Worm (Caenorhabditis elegans) whole organism, young adult: ENCODE results near the gene T19D2.3.

ENCODE experiments used
- B0261.1 ChIP-seq: sonication (generic microtip); optimal IDR thresholded peaks from 2 replicates; lab custom pipeline; 2016; ENCODE audit warnings: mild to moderate bottlenecking, missing genetic modification characterization, moderate library complexity, missing compliant biosample characterization
- C17E4.6 ChIP-seq: fragments of 200-800 bp; sonication (Bioruptor generic); IDR thresholded peaks from 2 replicates; pipeline ENCODE4 v1.3.6; 2022; ENCODE audit warnings: missing genetic modification reagents, missing genetic modification characterization, missing compliant biosample characterization
- D2030.7 ChIP-seq: fragments of 200-800 bp; sonication (Bioruptor generic); IDR thresholded peaks from 2 replicates; pipeline ENCODE4 v1.3.6; 2022; ENCODE audit warnings: missing genetic modification reagents, missing genetic modification characterization, missing compliant biosample characterization
- F37B4.10 ChIP-seq: fragments of 200-800 bp; sonication (Bioruptor generic); IDR thresholded peaks from 2 replicates; pipeline ENCODE4 v1.3.6; 2022; ENCODE audit warnings: missing genetic modification characterization, missing compliant biosample characterization
- F49E8.2 ChIP-seq: sonication (generic microtip); optimal IDR thresholded peaks from 3 replicates; lab custom pipeline; 2017; ENCODE audit warnings: missing genetic modification characterization, mild to moderate bottlenecking, missing compliant biosample characterization, antibody characterized with exemption, moderate library complexity; ENCODE audit not compliant: insufficient read depth
- F52B5.7 ChIP-seq: sonication (generic microtip); optimal IDR thresholded peaks from 2 replicates; lab custom pipeline; 2016; ENCODE audit warnings: mild to moderate bottlenecking, missing genetic modification characterization, missing compliant biosample characterization
- K12H6.12 ChIP-seq: fragments of 200-800 bp; sonication (Bioruptor generic); optimal IDR thresholded peaks from 2 replicates; lab custom pipeline; 2018; ENCODE audit warnings: mild to moderate bottlenecking, missing genetic modification characterization, missing compliant biosample characterization
- T26A5.8 ChIP-seq: sonication (generic microtip); optimal IDR thresholded peaks from 2 replicates; lab custom pipeline; 2016; ENCODE audit warnings: missing genetic modification characterization, missing compliant biosample characterization
- Y53G8AR.9 ChIP-seq: fragments of 200-800 bp; sonication (Bioruptor generic); conservative IDR thresholded peaks from 2 replicates; pipeline ENCODE4 v1.3.6; 2022; ENCODE audit warnings: missing genetic modification reagents, missing genetic modification characterization, missing compliant biosample characterization
- attf-3 ChIP-seq: fragments of 200-800 bp; sonication (Bioruptor generic); conservative IDR thresholded peaks from 2 replicates; pipeline ENCODE4 v1.3.6; 2022; ENCODE audit warnings: missing genetic modification reagents, missing genetic modification characterization, missing compliant biosample characterization
- ccch-3 ChIP-seq: fragments of 200-800 bp; sonication (Bioruptor generic); optimal IDR thresholded peaks from 2 replicates; lab custom pipeline; 2018; ENCODE audit warnings: mild to moderate bottlenecking, missing genetic modification characterization, missing compliant biosample characterization
- cebp-1 ChIP-seq, 2 experiments: fragments of 200-800 bp in 1 of 2; sonication (Bioruptor generic) in 1 of 2; sonication (generic microtip) in 1 of 2; IDR thresholded peaks in 1 of 2; optimal IDR thresholded peaks in 1 of 2; 2 replicates each; pipeline versions ENCODE4 v1.3.6 to Lab custom; 2017 to 2022; ENCODE audit warnings: missing compliant biosample characterization in 2 of 2, missing genetic modification characterization in 2 of 2, mild to moderate bottlenecking in 1 of 2, missing genetic modification reagents in 1 of 2, moderate library complexity in 1 of 2
- ceh-100 ChIP-seq: fragments of 200-800 bp; sonication (Bioruptor generic); IDR thresholded peaks from 2 replicates; pipeline ENCODE4 v1.3.6; 2022; ENCODE audit warnings: missing genetic modification reagents, missing genetic modification characterization, missing compliant biosample characterization
- ceh-58 ChIP-seq: fragments of 200-800 bp; sonication (Bioruptor generic); IDR thresholded peaks from 2 replicates; pipeline ENCODE4 v1.3.6; 2022; ENCODE audit warnings: missing genetic modification characterization, missing compliant biosample characterization
- chd-7 ChIP-seq: sonication (generic microtip); optimal IDR thresholded peaks from 2 replicates; lab custom pipeline; 2016; ENCODE audit warnings: mild to moderate bottlenecking, missing genetic modification characterization, moderate library complexity, missing compliant biosample characterization
- efl-1 ChIP-seq: fragments of 150-350 bp; optimal IDR thresholded peaks from 2 replicates; lab custom pipeline; 2014; ENCODE audit warnings: missing biosample characterization, missing genetic modification reagents, missing genetic modification characterization
- egrh-3 ChIP-seq: fragments of 200-800 bp; sonication (Bioruptor generic); IDR thresholded peaks from 2 replicates; pipeline ENCODE4 v1.3.6; 2022; ENCODE audit warnings: missing genetic modification reagents, missing genetic modification characterization, missing compliant biosample characterization
- ets-4 ChIP-seq: fragments of 200-800 bp; sonication (Bioruptor generic); optimal IDR thresholded peaks from 2 replicates; lab custom pipeline; 2018; ENCODE audit warnings: mild to moderate bottlenecking, missing genetic modification characterization, missing compliant biosample characterization
- gei-17 ChIP-seq: fragments of 200-800 bp; sonication (Bioruptor generic); optimal IDR thresholded peaks from 2 replicates; lab custom pipeline; 2018; ENCODE audit warnings: mild to moderate bottlenecking, missing genetic modification characterization, missing compliant biosample characterization
- hlh-12 ChIP-seq: sonication (generic microtip); optimal IDR thresholded peaks from 2 replicates; lab custom pipeline; 2016; ENCODE audit warnings: missing genetic modification characterization, missing compliant biosample characterization
- hmg-1.2 ChIP-seq: fragments of 200-800 bp; sonication (Bioruptor generic); IDR thresholded peaks from 2 replicates; pipeline ENCODE4 v1.3.6; 2022; ENCODE audit warnings: missing genetic modification reagents, missing genetic modification characterization, missing compliant biosample characterization
- hsf-1 ChIP-seq: fragments of 200-800 bp; sonication (Bioruptor generic); IDR thresholded peaks from 2 replicates; pipeline ENCODE4 v1.3.6; 2022; ENCODE audit warnings: missing genetic modification reagents, missing genetic modification characterization, missing compliant biosample characterization
- lir-1 ChIP-seq: fragments of 200-800 bp; sonication (Bioruptor generic); conservative IDR thresholded peaks from 2 replicates; pipeline ENCODE4 v1.3.6; 2022; ENCODE audit warnings: missing genetic modification reagents, missing genetic modification characterization, missing compliant biosample characterization
- lsl-1 ChIP-seq: fragments of 200-800 bp; sonication (Bioruptor generic); optimal IDR thresholded peaks from 2 replicates; lab custom pipeline; 2018; ENCODE audit warnings: mild to moderate bottlenecking, missing genetic modification characterization, moderate library complexity, missing compliant biosample characterization
- mcd-1 ChIP-seq: fragments of 200-800 bp; sonication (Bioruptor generic); IDR thresholded peaks from 2 replicates; pipeline ENCODE4 v1.3.6; 2022; ENCODE audit warnings: missing genetic modification reagents, missing genetic modification characterization, missing compliant biosample characterization
- mxl-1 ChIP-seq: sonication (generic microtip); optimal IDR thresholded peaks from 2 replicates; lab custom pipeline; 2016; ENCODE audit warnings: missing genetic modification characterization, missing compliant biosample characterization
- rcor-1 ChIP-seq: fragments of 200-800 bp; sonication (Bioruptor generic); IDR thresholded peaks from 2 replicates; pipeline ENCODE4 v1.3.6; 2022; ENCODE audit warnings: missing genetic modification reagents, missing genetic modification characterization, missing compliant biosample characterization
- snpc-1.3 ChIP-seq: sonication (generic microtip); optimal IDR thresholded peaks from 2 replicates; lab custom pipeline; 2017; ENCODE audit warnings: missing genetic modification characterization, mild to moderate bottlenecking, missing compliant biosample characterization, antibody characterized with exemption, moderate library complexity, missing genotype, missing genetic modification reagents; ENCODE audit not compliant: insufficient read depth
- unc-130 ChIP-seq: sonication (generic microtip); optimal IDR thresholded peaks from 2 replicates; lab custom pipeline; 2016; ENCODE audit warnings: missing genetic modification reagents, missing genetic modification characterization, missing compliant biosample characterization
- zim-3 ChIP-seq: sonication (generic microtip); optimal IDR thresholded peaks from 2 replicates; lab custom pipeline; 2017; ENCODE audit warnings: mild to moderate bottlenecking, missing genetic modification characterization, moderate library complexity, missing compliant biosample characterization
- ztf-22 ChIP-seq: fragments of 200-800 bp; sonication (Bioruptor generic); optimal IDR thresholded peaks from 2 replicates; lab custom pipeline; 2018; ENCODE audit warnings: mild to moderate bottlenecking, missing genetic modification characterization, moderate library complexity, missing compliant biosample characterization
- ztf-26 ChIP-seq: sonication (generic microtip); optimal IDR thresholded peaks from 2 replicates; lab custom pipeline; 2017; ENCODE audit warnings: missing genetic modification characterization, missing compliant biosample characterization

T19D2.3 gene

DNA sequence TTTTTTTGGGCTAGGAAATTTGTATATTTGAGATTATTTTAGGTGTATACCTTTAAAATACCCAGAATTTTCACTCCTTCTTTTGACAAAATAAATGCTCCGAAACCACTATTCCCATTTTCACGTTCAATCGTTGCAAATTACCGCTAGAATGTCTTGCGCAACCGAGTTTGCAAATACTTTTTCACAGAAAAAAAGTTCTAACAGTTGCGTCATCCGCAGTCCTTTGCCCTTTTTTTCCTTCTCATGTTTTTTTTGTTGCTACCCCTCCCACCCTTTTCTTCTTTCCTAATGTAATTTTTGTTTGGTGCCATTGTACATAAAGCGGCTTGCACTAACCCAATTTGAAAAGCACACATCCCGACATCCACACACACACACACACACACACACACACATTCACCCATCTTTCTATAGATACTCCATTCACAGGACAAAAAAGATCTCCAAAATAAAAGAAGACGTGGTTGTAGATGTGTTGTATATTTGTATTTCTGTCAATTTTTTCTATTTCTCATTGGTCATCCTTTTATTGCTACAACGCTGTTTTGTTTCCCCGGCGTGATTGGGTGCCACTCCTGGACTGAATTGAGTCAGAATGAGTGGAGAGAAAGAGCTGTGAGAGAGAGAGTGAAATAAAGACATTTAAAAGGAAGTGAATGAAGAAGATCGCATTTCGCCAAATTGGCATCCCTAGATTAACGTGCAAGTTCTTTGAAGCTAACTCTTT lies 18.6 kb downstream of the T19D2.3 start:
- TF ChIP-seq ceh-58 (GFP tag; lab: Robert Waterston, UW) = no peak
- no peak for TF ChIP-seq snpc-1.3 (tag; lab: Kevin White, UChicago)
- no peak for TF ChIP-seq ceh-100 (GFP tag; lab: Robert Waterston, UW)
- TF ChIP-seq lsl-1 (GFP tag; lab: Kevin White, UChicago) = no peak
- no peak for TF ChIP-seq ztf-26

DNA sequence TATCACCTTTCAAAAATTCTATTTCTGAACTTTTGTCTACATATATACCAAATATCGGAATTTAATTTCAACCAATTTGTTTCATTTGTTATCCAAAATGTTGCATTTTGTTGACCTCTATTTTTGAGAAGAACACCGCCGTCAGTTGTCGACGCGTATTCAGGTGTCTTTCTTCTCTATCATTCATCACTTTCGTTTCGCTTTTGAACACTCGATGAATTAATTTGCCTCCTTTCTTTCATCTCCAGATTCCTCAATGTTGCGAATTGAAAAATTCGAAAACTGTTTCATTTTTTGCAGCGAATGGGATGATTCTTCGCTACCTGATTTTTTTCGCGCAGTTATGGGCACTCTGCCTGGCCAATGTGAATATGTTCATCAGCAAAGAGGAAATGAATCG lies 19.2 kb downstream of the T19D2.3 start, which contains the start of gene lin-18:
Gene lin-18, plus strand, starts transcription at position 301 of the 400 bp plus-strand sequence.
- no peak for TF ChIP-seq ztf-26
- TF ChIP-seq F37B4.10 (GFP tag; lab: Robert Waterston, UW) = no peak
- no peak for TF ChIP-seq cebp-1 (GFP tag; IDR thresholded peaks at IDR 0.05; lab: Robert Waterston, UW)
- no peak for TF ChIP-seq cebp-1 (tag; optimal IDR thresholded peaks at IDR 0.05; lab: Kevin White, UChicago)
- no peak for TF ChIP-seq chd-7 (tag; lab: Kevin White, UChicago)
- TF ChIP-seq ztf-22 (GFP tag; lab: Kevin White, UChicago) = no peak
- TF ChIP-seq F52B5.7 (tag; lab: Kevin White, UChicago) = no peak
- TF ChIP-seq efl-1 (GFP tag; lab: Kevin White, UChicago) = no peak
- TF ChIP-seq ets-4 (GFP tag; lab: Kevin White, UChicago) = no peak
- TF ChIP-seq D2030.7 = no peak
- TF ChIP-seq K12H6.12 (tag; lab: Kevin White, UChicago) = no peak
- no peak for TF ChIP-seq mxl-1
- TF ChIP-seq ceh-100 (GFP tag; lab: Robert Waterston, UW) = no peak
- TF ChIP-seq hlh-12 (tag; lab: Kevin White, UChicago) = no peak
- TF ChIP-seq zim-3 (tag; lab: Kevin White, UChicago) = no peak
- TF ChIP-seq T26A5.8 (tag; lab: Kevin White, UChicago) = no peak
- TF ChIP-seq mcd-1 (GFP tag; lab: Robert Waterston, UW) = no peak

DNA sequence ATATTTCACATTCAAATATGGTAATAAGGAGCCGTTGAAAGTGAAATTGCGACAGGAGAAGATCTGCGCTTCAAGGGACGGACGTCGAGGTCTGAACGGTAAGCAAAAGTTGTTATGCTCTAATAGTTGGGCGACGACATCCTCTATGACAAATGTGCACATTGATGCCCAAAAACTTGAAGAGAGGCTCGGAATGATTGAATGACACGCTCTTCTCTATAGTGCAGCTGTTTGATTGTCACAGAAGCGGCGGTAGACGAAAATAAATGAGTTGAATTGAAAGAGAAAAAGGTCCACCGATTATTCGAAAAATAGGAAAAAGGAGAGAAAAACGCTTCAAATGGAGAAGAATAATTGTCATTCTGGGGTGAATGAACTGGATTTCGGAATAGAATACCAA lies 20.2 kb downstream of the T19D2.3 start:
- TF ChIP-seq mxl-1 (no peak), lir-1 (GFP tag; lab: Robert Waterston, UW) (no peak), F49E8.2 (tag; lab: Kevin White, UChicago) (no peak), hmg-1.2 (GFP tag; lab: Robert Waterston, UW) (no peak), unc-130 (GFP tag; lab: Kevin White, UChicago) (no peak)

DNA sequence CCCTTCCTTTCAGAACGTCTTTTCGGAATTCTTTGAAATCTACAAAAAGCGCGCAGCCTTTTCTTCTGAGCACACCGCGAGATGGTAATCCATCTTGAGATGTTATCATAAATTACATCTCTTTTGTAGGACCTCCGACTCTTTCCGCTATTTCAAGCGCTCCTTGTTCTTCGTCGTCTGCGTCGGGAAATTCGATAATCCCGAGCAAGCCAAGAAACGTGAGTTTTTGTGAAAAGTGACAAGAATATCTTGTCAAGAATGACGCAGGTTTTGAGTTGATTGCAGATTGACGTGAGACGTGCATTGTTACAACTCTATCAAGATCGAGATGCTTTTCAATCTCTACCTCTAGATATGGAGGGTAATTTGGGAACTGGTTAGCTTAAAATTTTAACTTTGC lies 21.3 kb downstream of the T19D2.3 start:
- no peak for TF ChIP-seq ccch-3
- no peak for TF ChIP-seq rcor-1 (GFP tag; lab: Robert Waterston, UW)
- TF ChIP-seq egrh-3 (GFP tag; lab: Robert Waterston, UW) = no peak
- no peak for TF ChIP-seq B0261.1 (tag; lab: Kevin White, UChicago)
- TF ChIP-seq C17E4.6 (GFP tag; lab: Robert Waterston, UW) = no peak
- no peak for TF ChIP-seq mcd-1 (GFP tag; lab: Robert Waterston, UW)
- TF ChIP-seq Y53G8AR.9 = no peak
- no peak for TF ChIP-seq attf-3 (GFP tag; lab: Robert Waterston, UW)
- TF ChIP-seq hsf-1 (GFP tag; lab: Robert Waterston, UW) = no peak
- no peak for TF ChIP-seq gei-17
- TF ChIP-seq, all 124 proteins: peak for 0
